Worm (Caenorhabditis elegans) whole organism, mixed stage, embryonic: ENCODE results near the gene K12H6.7.

Experiments used
- M03D4.4 ChIP-seq: sonication (generic microtip); optimal IDR thresholded peaks from 2 replicates; lab custom pipeline; 2017; ENCODE audit warnings: mild to moderate bottlenecking, missing genetic modification characterization, missing compliant biosample characterization
- bed-3 ChIP-seq: fragments of 200-800 bp; sonication (Bioruptor generic); optimal IDR thresholded peaks from 3 replicates; lab custom pipeline; 2018; ENCODE audit warnings: mild to moderate bottlenecking, missing genetic modification characterization, moderate library complexity, missing compliant biosample characterization
- blmp-1 ChIP-seq: fragments of 150-350 bp; optimal IDR thresholded peaks from 2 replicates; lab custom pipeline; 2014; ENCODE audit warnings: missing biosample characterization, missing genetic modification characterization
- ceh-39 ChIP-seq: fragments of 150-350 bp; optimal IDR thresholded peaks from 2 replicates; lab custom pipeline; 2014; ENCODE audit warnings: missing biosample characterization, missing genetic modification characterization
- ceh-43 ChIP-seq: fragments of 200-800 bp; sonication (Bioruptor generic); optimal IDR thresholded peaks from 2 replicates; lab custom pipeline; 2018; ENCODE audit warnings: mild to moderate bottlenecking, missing genetic modification characterization, moderate library complexity, missing compliant biosample characterization
- ceh-83 ChIP-seq: fragments of 200-800 bp; sonication (Bioruptor generic); optimal IDR thresholded peaks from 2 replicates; lab custom pipeline; 2018; ENCODE audit warnings: mild to moderate bottlenecking, missing genetic modification characterization, missing compliant biosample characterization
- ces-1 ChIP-seq: fragments of 150-350 bp; optimal IDR thresholded peaks from 2 replicates; lab custom pipeline; 2014; ENCODE audit warnings: missing biosample characterization, missing genetic modification reagents, missing genetic modification characterization
- cnd-1 ChIP-seq: fragments of 200-800 bp; sonication (Bioruptor generic); optimal IDR thresholded peaks from 2 replicates; lab custom pipeline; 2018; ENCODE audit warnings: mild to moderate bottlenecking, missing genetic modification characterization, missing compliant biosample characterization
- drap-1 ChIP-seq: fragments of 200-800 bp; sonication (Bioruptor generic); optimal IDR thresholded peaks from 3 replicates; lab custom pipeline; 2018; ENCODE audit warnings: mild to moderate bottlenecking, missing genetic modification characterization, missing compliant biosample characterization
- elt-1 ChIP-seq: sonication (generic microtip); optimal IDR thresholded peaks from 2 replicates; lab custom pipeline; 2017; ENCODE audit warnings: missing genetic modification characterization, mild to moderate bottlenecking, missing compliant biosample characterization, antibody characterized with exemption, moderate library complexity, borderline replicate concordance; ENCODE audit not compliant: insufficient read depth
- elt-3 ChIP-seq: fragments of 150-350 bp; optimal IDR thresholded peaks from 2 replicates; lab custom pipeline; 2014; ENCODE audit warnings: missing biosample characterization, missing genetic modification characterization
- flh-1 ChIP-seq: fragments of 200-800 bp; sonication (Bioruptor generic); optimal IDR thresholded peaks from 2 replicates; lab custom pipeline; 2018; ENCODE audit warnings: mild to moderate bottlenecking, missing genetic modification characterization, moderate library complexity, missing compliant biosample characterization
- ham-2 ChIP-seq: fragments of 200-800 bp; sonication (Bioruptor generic); optimal IDR thresholded peaks from 2 replicates; lab custom pipeline; 2018; ENCODE audit warnings: mild to moderate bottlenecking, missing genetic modification characterization, missing compliant biosample characterization
- hlh-1 ChIP-seq: fragments of 150-350 bp; optimal IDR thresholded peaks from 2 replicates; lab custom pipeline; 2014; ENCODE audit warnings: missing biosample characterization, missing genetic modification reagents, missing genetic modification characterization
- lin-13 ChIP-seq: fragments of 150-350 bp; optimal IDR thresholded peaks from 2 replicates; lab custom pipeline; 2014; ENCODE audit warnings: missing biosample characterization, missing genetic modification characterization
- lin-32 ChIP-seq: fragments of 200-800 bp; sonication (Bioruptor generic); optimal IDR thresholded peaks from 2 replicates; lab custom pipeline; 2018; ENCODE audit warnings: mild to moderate bottlenecking, missing genetic modification characterization, missing compliant biosample characterization
- lsy-2 ChIP-seq: fragments of 150-350 bp; optimal IDR thresholded peaks from 2 replicates; lab custom pipeline; 2014; ENCODE audit warnings: missing biosample characterization, missing genetic modification characterization
- mab-5 ChIP-seq: fragments of 150-350 bp; optimal IDR thresholded peaks from 2 replicates; lab custom pipeline; 2014; ENCODE audit warnings: missing biosample characterization, missing genetic modification characterization
- mep-1 ChIP-seq: fragments of 150-350 bp; optimal IDR thresholded peaks from 2 replicates; lab custom pipeline; 2017; ENCODE audit warnings: missing biosample characterization, missing genetic modification reagents, missing genetic modification characterization, inconsistent platforms
- mls-2 ChIP-seq: sonication (generic microtip); optimal IDR thresholded peaks from 2 replicates; lab custom pipeline; 2016; ENCODE audit warnings: mild to moderate bottlenecking, missing genetic modification characterization, moderate library complexity, missing compliant biosample characterization
- nhr-12 ChIP-seq: fragments of 150-350 bp; optimal IDR thresholded peaks from 2 replicates; lab custom pipeline; 2014; ENCODE audit warnings: missing biosample characterization, missing genetic modification characterization
- nhr-2 ChIP-seq: fragments of 150-350 bp; optimal IDR thresholded peaks from 2 replicates; lab custom pipeline; 2014; ENCODE audit warnings: missing biosample characterization, missing genetic modification characterization
- nhr-237 ChIP-seq: fragments of 150-350 bp; optimal IDR thresholded peaks from 2 replicates; lab custom pipeline; 2014; ENCODE audit warnings: missing biosample characterization, missing genetic modification characterization
- nhr-28 ChIP-seq: fragments of 150-350 bp; optimal IDR thresholded peaks from 2 replicates; lab custom pipeline; 2014; ENCODE audit warnings: missing biosample characterization, missing genetic modification characterization
- nhr-76 ChIP-seq: sonication (generic microtip); optimal IDR thresholded peaks from 2 replicates; lab custom pipeline; 2017; ENCODE audit warnings: missing biosample characterization, missing genetic modification characterization
- pha-4 ChIP-seq: fragments of 150-350 bp; optimal IDR thresholded peaks from 2 replicates; lab custom pipeline; 2018; ENCODE audit warnings: missing biosample characterization, missing genetic modification reagents, missing genetic modification characterization
- snpc-4 ChIP-seq: fragments of 150-350 bp; optimal IDR thresholded peaks from 2 replicates; lab custom pipeline; 2014; ENCODE audit warnings: missing biosample characterization, missing genetic modification characterization
- sptf-1 ChIP-seq: sonication (generic microtip); optimal IDR thresholded peaks from 2 replicates; lab custom pipeline; 2017; ENCODE audit warnings: mild to moderate bottlenecking, missing genetic modification characterization, moderate library complexity, missing compliant biosample characterization
- unc-120 ChIP-seq: sonication (generic microtip); optimal IDR thresholded peaks from 2 replicates; lab custom pipeline; 2017; ENCODE audit warnings: missing genetic modification characterization, missing compliant biosample characterization; ENCODE audit not compliant: poor library complexity, severe bottlenecking
- unc-39 ChIP-seq: fragments of 150-350 bp; optimal IDR thresholded peaks from 2 replicates; lab custom pipeline; 2014; ENCODE audit warnings: missing biosample characterization, missing genetic modification characterization
- zip-8 ChIP-seq: fragments of 150-350 bp; optimal IDR thresholded peaks from 2 replicates; lab custom pipeline; 2014; ENCODE audit warnings: missing biosample characterization, missing genetic modification characterization
- ztf-11 ChIP-seq: fragments of 150-350 bp; optimal IDR thresholded peaks from 2 replicates; lab custom pipeline; 2014; ENCODE audit warnings: missing biosample characterization, missing genetic modification characterization

K12H6.7 gene

ce11 chrII:2830144-2830543 is 6.6 kb downstream of the K12H6.7 start:
- TF ChIP-seq lsy-2 (tag; lab: Kevin White, UChicago) (peak; percentile 34), sptf-1 (tag; lab: Kevin White, UChicago) (peak; percentile 18), drap-1 (GFP tag; lab: Kevin White, UChicago) (no peak), mls-2 (peak; percentile 3), nhr-76 (no peak), M03D4.4 (tag; lab: Kevin White, UChicago) (no peak), mab-5 (tag; lab: Kevin White, UChicago) (no peak), flh-1 (GFP tag; lab: Kevin White, UChicago) (no peak), lin-32 (no peak), nhr-12 (tag; lab: Kevin White, UChicago) (no peak), ces-1 (GFP tag; lab: Kevin White, UChicago) (no peak)

DNA sequence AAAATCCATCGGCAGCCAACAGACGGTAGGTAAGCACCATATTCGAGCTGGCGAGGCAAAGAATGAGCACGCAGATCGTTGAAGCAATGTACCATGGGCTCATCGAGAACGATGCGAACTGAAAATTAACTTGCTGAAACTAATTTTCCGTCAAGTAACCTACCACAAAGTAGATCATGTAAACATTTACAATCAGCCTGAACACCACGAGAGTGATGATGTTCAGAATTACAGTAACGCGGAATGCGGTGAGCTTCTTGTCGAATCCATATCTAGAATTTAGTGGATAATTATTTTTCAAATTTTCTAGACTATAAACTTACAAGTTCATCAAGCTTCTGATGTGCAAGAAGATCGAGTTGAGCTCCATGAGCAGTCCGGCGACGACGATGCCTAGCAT is 7.3 kb downstream of the K12H6.7 start:
- TF ChIP-seq mab-5 (tag; lab: Kevin White, UChicago) (no peak), ceh-83 (GFP tag; lab: Kevin White, UChicago) (no peak), ham-2 (GFP tag; lab: Kevin White, UChicago) (no peak), zip-8 (tag; lab: Kevin White, UChicago) (no peak), mls-2 (no peak), nhr-12 (tag; lab: Kevin White, UChicago) (no peak), unc-120 (no peak), sptf-1 (tag; lab: Kevin White, UChicago) (no peak), nhr-2 (tag; lab: Kevin White, UChicago) (no peak), ztf-11 (tag; lab: Kevin White, UChicago) (no peak), mep-1 (tag; lab: Kevin White, UChicago) (no peak), bed-3 (GFP tag; lab: Kevin White, UChicago) (no peak), M03D4.4 (tag; lab: Kevin White, UChicago) (no peak), flh-1 (GFP tag; lab: Kevin White, UChicago) (no peak), elt-3 (tag; lab: Kevin White, UChicago) (no peak), elt-1 (tag; lab: Kevin White, UChicago) (no peak)

DNA sequence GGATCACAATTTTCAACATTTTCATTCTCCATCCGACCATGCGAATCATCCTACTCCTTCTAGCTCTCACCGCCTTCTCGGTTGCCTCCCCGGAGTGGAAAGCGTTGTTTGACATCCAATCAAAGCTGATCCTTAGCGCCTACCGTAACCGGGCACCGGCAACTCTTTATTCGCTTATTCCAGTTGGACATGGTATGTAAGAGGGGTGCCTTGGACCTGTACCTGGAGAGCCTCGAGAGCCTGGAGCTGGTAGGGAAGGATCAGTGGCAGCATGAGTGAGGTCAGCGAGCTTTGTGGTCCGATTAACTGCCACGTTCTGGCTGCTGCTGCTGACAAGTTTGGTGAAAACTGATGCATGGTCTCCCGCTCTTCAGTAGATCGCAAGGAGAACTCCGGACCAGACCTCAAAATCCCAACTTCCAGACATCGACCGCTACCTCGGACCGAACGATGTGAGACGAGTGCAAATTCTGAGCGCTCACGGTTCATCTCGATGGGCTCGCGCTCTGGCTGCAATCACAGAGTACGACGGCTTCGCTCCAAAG is 8.8 kb downstream of the K12H6.7 start, which contains the start of gene K12H6.8:
Gene K12H6.8, plus strand, starts transcription at position 38 of the 545 bp plus-strand sequence.
- TF ChIP-seq mab-5 (tag; lab: Kevin White, UChicago): no peak
- TF ChIP-seq nhr-237: no peak
- TF ChIP-seq bed-3 (GFP tag; lab: Kevin White, UChicago): no peak
- TF ChIP-seq unc-39 (tag; lab: Kevin White, UChicago): no peak
- no peak for TF ChIP-seq nhr-2 (tag; lab: Kevin White, UChicago)
- no peak for TF ChIP-seq mls-2
- no peak for TF ChIP-seq M03D4.4 (tag; lab: Kevin White, UChicago)
- TF ChIP-seq, all 35 proteins: peak for 0

ce11 chrII:2826073-2826472 is 10.7 kb downstream of the K12H6.7 start, which contains the start of gene K12H6.5:
Gene K12H6.5 (minus strand): TSS chrII:2826173.
- TF ChIP-seq ces-1 (GFP tag; lab: Kevin White, UChicago): no peak

DNA sequence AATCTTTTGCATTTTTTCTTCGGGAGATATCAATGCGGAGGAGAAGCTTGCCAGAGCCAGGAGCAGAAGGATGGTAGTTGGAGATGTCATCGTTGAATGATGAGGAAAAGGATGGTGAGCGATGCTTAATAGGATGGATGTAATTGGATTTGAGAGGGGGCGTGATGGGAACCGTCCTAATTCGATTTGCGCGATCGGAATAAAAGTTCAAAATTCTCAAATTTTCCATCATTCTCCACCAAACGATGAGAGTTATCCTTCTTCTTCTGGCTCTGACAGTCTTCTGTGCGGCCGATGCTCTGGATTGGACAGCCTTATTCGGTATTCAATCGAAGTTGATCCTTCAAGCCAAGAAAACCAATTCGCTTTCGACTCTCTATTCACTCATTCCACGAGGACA is 12.6 kb downstream of the K12H6.7 start, which contains the start of the genes K12H6.4 and K12H6.9:
Gene K12H6.4, minus strand, starts transcription at position 101 of the 400 bp plus-strand sequence.
Gene K12H6.9, plus strand, starts transcription at position 236 of the 400 bp plus-strand sequence.
- no peak for TF ChIP-seq ceh-43 (GFP tag; lab: Kevin White, UChicago)
- TF ChIP-seq mab-5 (tag; lab: Kevin White, UChicago): no peak

DNA sequence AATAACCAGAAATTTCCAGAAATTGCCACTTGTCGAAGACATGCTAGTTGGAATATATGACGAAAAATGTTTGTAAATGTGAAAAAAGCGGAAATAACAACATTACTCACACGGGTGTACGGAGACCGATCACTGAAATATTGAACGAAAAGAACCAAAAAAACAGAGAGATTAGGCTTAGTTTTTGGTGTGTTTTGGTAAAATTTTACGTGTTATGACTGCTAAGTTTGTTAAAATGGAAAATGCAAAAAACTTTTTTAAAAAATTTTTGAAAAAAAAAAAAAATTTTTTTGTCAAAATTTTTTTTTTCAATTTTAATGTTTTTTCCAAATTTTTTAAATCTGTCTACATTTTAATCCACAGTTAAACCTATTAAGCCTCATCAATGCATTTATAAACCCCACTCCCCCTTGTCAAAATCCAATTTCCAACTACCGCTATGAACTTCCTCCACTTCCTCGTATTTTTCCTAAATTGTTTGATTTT is 14.3 kb downstream of the K12H6.7 start, which contains the start of the genes fut-4 and K12H6.10:
Gene fut-4, minus strand, starts transcription at position 101 of the 486 bp plus-strand sequence.
Gene K12H6.10, plus strand, starts transcription at position 436 of the 486 bp plus-strand sequence.
- TF ChIP-seq nhr-76 (no peak), ces-1 (GFP tag; lab: Kevin White, UChicago) (no peak), hlh-1 (tag; lab: Kevin White, UChicago) (no peak), snpc-4 (no peak), elt-3 (tag; lab: Kevin White, UChicago) (no peak), ztf-11 (tag; lab: Kevin White, UChicago) (no peak), ceh-83 (GFP tag; lab: Kevin White, UChicago) (no peak), lin-13 (tag; lab: Kevin White, UChicago) (no peak), pha-4 (no peak), ceh-43 (GFP tag; lab: Kevin White, UChicago) (no peak), nhr-28 (no peak), blmp-1 (tag; lab: Kevin White, UChicago) (no peak), drap-1 (GFP tag; lab: Kevin White, UChicago) (no peak), unc-120 (no peak), cnd-1 (tag; lab: Kevin White, UChicago) (no peak), ceh-39 (tag; lab: Kevin White, UChicago) (no peak), unc-39 (tag; lab: Kevin White, UChicago) (no peak), nhr-12 (tag; lab: Kevin White, UChicago) (no peak), ham-2 (GFP tag; lab: Kevin White, UChicago) (no peak), nhr-237 (no peak)
